Fruit fly (Drosophila melanogaster): ENCODE measurements around the gene CG15459.

Gene CG15459

DNA sequence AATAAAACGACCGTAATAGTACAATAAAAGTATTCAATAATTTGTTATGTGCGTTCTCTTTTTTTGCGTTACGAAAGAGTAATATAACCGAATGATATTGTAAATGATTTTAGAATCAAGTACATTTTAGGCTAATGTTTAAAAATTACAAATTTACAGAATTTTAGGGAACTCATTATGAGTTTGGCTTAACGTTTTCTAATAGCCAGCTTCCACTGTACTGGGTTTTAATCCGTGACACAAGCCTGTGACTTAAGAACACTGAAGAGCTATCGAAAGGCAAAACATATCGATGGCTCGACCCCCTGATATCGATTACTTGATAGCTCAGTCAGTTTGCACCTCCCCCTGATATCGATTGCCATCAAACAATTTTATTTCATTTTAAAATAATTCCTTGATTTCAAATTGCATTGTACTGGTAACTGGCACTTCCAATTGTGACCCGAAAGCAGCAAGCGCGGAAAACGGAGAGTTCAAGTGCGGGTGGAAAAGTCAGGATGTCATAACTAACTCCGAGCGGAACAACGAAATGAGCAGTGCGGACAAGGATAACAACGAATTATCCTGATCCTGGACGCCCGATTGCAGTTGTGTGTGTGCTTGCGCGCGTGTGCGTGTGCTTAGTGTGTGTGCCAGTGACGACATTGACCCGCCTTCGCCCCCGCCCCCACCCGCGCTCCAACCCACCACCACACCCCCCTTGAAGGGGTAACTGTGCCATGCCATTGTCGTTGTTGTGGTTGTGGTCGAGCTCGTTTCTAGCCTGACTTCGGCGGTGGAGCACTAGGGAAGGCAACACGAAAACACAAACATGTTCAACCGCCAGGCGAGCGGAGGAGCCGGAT lies 19.1 kb downstream of the CG15459 start, which contains the start of gene HERC2 (continued):
- no peak for TF ChIP-seq corto (GFP tag; optimal IDR thresholded peaks at IDR 0.05)
- peak; percentile 51; the same call in 1 of the 3 replicates for TF ChIP-seq H15 (GFP tag; IDR thresholded peaks at IDR 0.05)
- peak; percentile 69 for TF ChIP-seq CG7357 (GFP tag; IDR thresholded peaks at IDR 0.05)
- TF ChIP-seq CG5953 (GFP tag; IDR thresholded peaks at IDR 0.05), result no peak
- peak; percentile 55; the same call in 1 of the 2 replicates for TF ChIP-seq CG1024 (GFP tag; IDR thresholded peaks at IDR 0.05)
- TF ChIP-seq tin (GFP tag; optimal IDR thresholded peaks at IDR 0.05), result peak; percentile 4
- TF ChIP-seq HLH4C (GFP tag; IDR thresholded peaks at IDR 0.05; ENCODE audit: partially characterized antibody), result peak; percentile 93
- TF ChIP-seq CG14667 (GFP tag; IDR thresholded peaks at IDR 0.05), result peak; percentile 34; the same call in 1 of the 2 replicates
- TF ChIP-seq vnd (GFP tag; IDR thresholded peaks at IDR 0.05; ENCODE audit: partially characterized antibody), result peak; percentile 87
- peak; percentile 55 for TF ChIP-seq CG13624 (GFP tag; optimal IDR thresholded peaks at IDR 0.05)
- peak; percentile 84 for TF ChIP-seq Scr (GFP tag; IDR thresholded peaks at IDR 0.05; ENCODE audit: partially characterized antibody)
- peak; percentile 47; the same call in 1 of the 2 replicates for TF ChIP-seq CG11085 (GFP tag; IDR thresholded peaks at IDR 0.05)
- TF ChIP-seq CG12744 (GFP tag; optimal IDR thresholded peaks at IDR 0.05), result peak; percentile 9
- peak; percentile 46 for TF ChIP-seq E2f2 (GFP tag; IDR thresholded peaks at IDR 0.05)
- TF ChIP-seq sisA (GFP tag; IDR thresholded peaks at IDR 0.05), result peak; percentile 54; the same call in 1 of the 2 replicates
- peak; percentile 45 for TF ChIP-seq nmo (GFP tag; optimal IDR thresholded peaks at IDR 0.05)
- TF ChIP-seq disco-r (GFP tag; optimal IDR thresholded peaks at IDR 0.05), result peak; percentile 32

- TF ChIP-seq MBD-R2 (GFP tag; IDR thresholded peaks at IDR 0.05) (peak; percentile 37), Opbp (GFP tag; IDR thresholded peaks at IDR 0.05; ENCODE audit: partially characterized antibody) (0 out of 3 replicates have a peak, but pooled peaks have one; percentile 10), Myb (GFP tag; optimal IDR thresholded peaks at IDR 0.05) (peak; percentile 66), gt (GFP tag; IDR thresholded peaks at IDR 0.05) (no peak), unc-4 (GFP tag; IDR thresholded peaks at IDR 0.05; ENCODE audit: partially characterized antibody) (no peak), CG4617 (GFP tag; optimal IDR thresholded peaks at IDR 0.05; ENCODE audit: borderline replicate concordance) (no peak), crc (GFP tag; optimal IDR thresholded peaks at IDR 0.05) (no peak), Sox100B (GFP tag; optimal IDR thresholded peaks at IDR 0.05) (no peak), gfzf (GFP tag; optimal IDR thresholded peaks at IDR 0.05) (peak; percentile 59), CG13287 (GFP tag; IDR thresholded peaks at IDR 0.05; ENCODE audit: partially characterized antibody) (0 out of 2 replicates have a peak, but pooled peaks have one; percentile 6), Dref (GFP tag; IDR thresholded peaks at IDR 0.05) (peak; percentile 45), gem (tag; optimal IDR thresholded peaks at IDR 0.05) (no peak), MESR4 (GFP tag; optimal IDR thresholded peaks at IDR 0.05) (peak; percentile 74), CG9797 (GFP tag; optimal IDR thresholded peaks at IDR 0.05) (peak; percentile 56), jigr1 (GFP tag; IDR thresholded peaks at IDR 0.05) (no peak), CG12155 (GFP tag; optimal IDR thresholded peaks at IDR 0.05) (no peak), amos (GFP tag; IDR thresholded peaks at IDR 0.05; ENCODE audit: partially characterized antibody) (peak; percentile 42; the same call in 1 of the 2 replicates), pzg (GFP tag; optimal IDR thresholded peaks at IDR 0.05) (peak; percentile 40)
These were observed 19.8 kb downstream of the CG15459 start, which contains the start of gene Syx16 for dm6 chrX:20393580-20393979. Gene Syx16 (minus strand): TSS chrX:20393751.

- peak; percentile 16 for TF ChIP-seq CG17186 (GFP tag; optimal IDR thresholded peaks at IDR 0.05)
- peak; percentile 80 for TF ChIP-seq CG9797 (GFP tag; optimal IDR thresholded peaks at IDR 0.05)
- no peak for TF ChIP-seq shn (GFP tag; optimal IDR thresholded peaks at IDR 0.05)
- peak; percentile 9 for TF ChIP-seq Sry-δ (GFP tag; optimal IDR thresholded peaks at IDR 0.05)
- TF ChIP-seq CG14710 (tag; optimal IDR thresholded peaks at IDR 0.05), result peak; percentile 35
- TF ChIP-seq BEAF-32 (GFP tag; optimal IDR thresholded peaks at IDR 0.05), result peak; percentile 39
- TF ChIP-seq E2f2 (GFP tag; IDR thresholded peaks at IDR 0.05), result peak; percentile 42
- peak; percentile 17; the same call in 1 of the 2 replicates for TF ChIP-seq Scr (GFP tag; IDR thresholded peaks at IDR 0.05; ENCODE audit: partially characterized antibody)
- peak; percentile 15 for TF ChIP-seq CG12659 (GFP tag; optimal IDR thresholded peaks at IDR 0.05)
- TF ChIP-seq trem (tag; optimal IDR thresholded peaks at IDR 0.05), result peak; percentile 28
- TF ChIP-seq sens (GFP tag), result peak; percentile 9
- peak; percentile 7 for TF ChIP-seq CG8290 (GFP tag; optimal IDR thresholded peaks at IDR 0.05)
- peak in 1 of 2 experiments; percentile 46 for TF ChIP-seq CG8290 (tag; optimal IDR thresholded peaks at IDR 0.05)
- no peak for TF ChIP-seq CG17568 (GFP tag; optimal IDR thresholded peaks at IDR 0.05)
- TF ChIP-seq sd (tag; optimal IDR thresholded peaks at IDR 0.05), result peak; percentile 43
These were observed 22.2 kb downstream of the CG15459 start for dm6 chrX:20391230-20391629.
